Fruit fly (Drosophila melanogaster) whole organism, wandering third instar larva: ENCODE measurements around the gene ng1.
"Not testable (repeated sequence)": the region's sequence is repeated elsewhere in the genome, so short reads cannot be mapped to it uniquely, and the experiment has no call there.

Experiments used
- Abd-B ChIP-seq: fragments of >200 bp; optimal IDR thresholded peaks from 2 replicates; lab custom pipeline; 2017; ENCODE audit warnings: missing biosample characterization, missing genetic modification characterization
- CG32264 ChIP-seq: fragments of 200-800 bp; sonication (Bioruptor generic); optimal IDR thresholded peaks from 2 replicates; lab custom pipeline; 2016; ENCODE audit warnings: missing biosample characterization, missing genetic modification characterization
- CrebA ChIP-seq: fragments of 200-800 bp; sonication (Bioruptor generic); optimal IDR thresholded peaks from 2 replicates; lab custom pipeline; 2016; ENCODE audit warnings: missing biosample characterization, mild to moderate bottlenecking, missing genetic modification characterization, borderline replicate concordance
- Dfd ChIP-seq: fragments of >200 bp; optimal IDR thresholded peaks from 2 replicates; lab custom pipeline; 2017; ENCODE audit warnings: missing biosample characterization, missing genetic modification characterization
- Dif ChIP-seq: fragments of 200-275, 200-300 bp; sonication (Bioruptor generic); optimal IDR thresholded peaks from 2 replicates; lab custom pipeline; 2018; ENCODE audit warnings: missing biosample characterization, missing genetic modification characterization; ENCODE audit not compliant: partially characterized antibody
- GATAd ChIP-seq: sonication (Bioruptor generic); optimal IDR thresholded peaks from 2 replicates; lab custom pipeline; 2016; ENCODE audit warnings: missing biosample characterization, missing genetic modification characterization
- Hnf4 ChIP-seq: fragments of 200-800 bp; sonication (Bioruptor generic); optimal IDR thresholded peaks from 2 replicates; lab custom pipeline; 2016; ENCODE audit warnings: missing biosample characterization, mild to moderate bottlenecking, missing genetic modification characterization
- Hr78 ChIP-seq: fragments of >200 bp; optimal IDR thresholded peaks from 2 replicates; lab custom pipeline; 2017; ENCODE audit warnings: missing biosample characterization, missing genetic modification characterization
- Hr83 ChIP-seq: fragments of 200-300 bp; sonication (Bioruptor generic); optimal IDR thresholded peaks from 2 replicates; lab custom pipeline; 2016; ENCODE audit warnings: missing biosample characterization, mild to moderate bottlenecking, missing genetic modification characterization, moderate library complexity; ENCODE audit not compliant: poor library complexity, severe bottlenecking
- Mio ChIP-seq: sonication (Bioruptor generic); optimal IDR thresholded peaks from 2 replicates; lab custom pipeline; 2016; ENCODE audit warnings: missing biosample characterization, missing genetic modification characterization
- Myc ChIP-seq: fragments of >200 bp; optimal IDR thresholded peaks from 2 replicates; lab custom pipeline; 2017
- N ChIP-seq: fragments of >200 bp; optimal IDR thresholded peaks from 2 replicates; lab custom pipeline; 2018; ENCODE audit warnings: missing biosample characterization, missing external identifiers, missing genetic modification characterization
- OdsH ChIP-seq: fragments of 200-800 bp; sonication (Bioruptor generic); optimal IDR thresholded peaks from 2 replicates; lab custom pipeline; 2016; ENCODE audit warnings: missing biosample characterization, mild to moderate bottlenecking, missing genetic modification characterization
- Sp1 ChIP-seq: fragments of 200-800 bp; sonication (Bioruptor generic); optimal IDR thresholded peaks from 3 replicates; lab custom pipeline; 2019; ENCODE audit warnings: missing biosample characterization, mild to moderate bottlenecking, missing genetic modification characterization, moderate library complexity
- Vsx2 ChIP-seq: fragments of 200-300, 225-300 bp; sonication (Bioruptor generic); optimal IDR thresholded peaks from 2 replicates; lab custom pipeline; 2018; ENCODE audit warnings: missing biosample characterization, missing genetic modification characterization; ENCODE audit not compliant: partially characterized antibody
- brk ChIP-seq: fragments of 200-800 bp; sonication (Bioruptor generic); optimal IDR thresholded peaks from 2 replicates; lab custom pipeline; 2016; ENCODE audit warnings: missing biosample characterization, mild to moderate bottlenecking, missing genetic modification characterization
- dl ChIP-seq, 2 experiments: fragments of 175-275, 200-275 bp in 1 of 2; fragments of 200-275 bp in 1 of 2; sonication (Bioruptor generic); optimal IDR thresholded peaks; lab custom pipeline; 2018; ENCODE audit warnings: mild to moderate bottlenecking in 2 of 2, missing biosample characterization in 2 of 2, missing genetic modification characterization in 2 of 2, moderate library complexity in 2 of 2; ENCODE audit not compliant: partially characterized antibody in 2 of 2, insufficient read depth in 1 of 2
- dmrt93B ChIP-seq: fragments of 200-800 bp; sonication (Bioruptor generic); optimal IDR thresholded peaks from 2 replicates; lab custom pipeline; 2018; ENCODE audit warnings: missing biosample characterization, mild to moderate bottlenecking, missing genetic modification characterization
- dsf ChIP-seq: sonication (Bioruptor generic); optimal IDR thresholded peaks from 2 replicates; lab custom pipeline; 2016; ENCODE audit warnings: missing biosample characterization, missing genetic modification characterization, borderline replicate concordance
- ey ChIP-seq: fragments of 200-800 bp; sonication (Bioruptor generic); optimal IDR thresholded peaks from 2 replicates; lab custom pipeline; 2016; ENCODE audit warnings: missing biosample characterization, missing genetic modification characterization
- foxo ChIP-seq, 2 experiments: fragments of 200-800 bp; sonication (Bioruptor generic); optimal IDR thresholded peaks; 2 replicates in 1 of 2; 3 replicates in 1 of 2; lab custom pipeline; 2016 to 2017; ENCODE audit warnings: missing biosample characterization in 2 of 2, missing genetic modification characterization in 2 of 2
- fru ChIP-seq: fragments of 200-800 bp; sonication (Bioruptor generic); optimal IDR thresholded peaks from 3 replicates; lab custom pipeline; 2016; ENCODE audit warnings: missing biosample characterization, mild to moderate bottlenecking, missing genetic modification characterization
- h ChIP-seq: fragments of 200-800 bp; sonication (Bioruptor generic); optimal IDR thresholded peaks from 3 replicates; lab custom pipeline; 2016; ENCODE audit warnings: missing biosample characterization, mild to moderate bottlenecking, missing genetic modification characterization
- jim ChIP-seq: fragments of 175-275, 200-325 bp; sonication (Bioruptor generic); optimal IDR thresholded peaks from 2 replicates; lab custom pipeline; 2016; ENCODE audit warnings: missing biosample characterization, mild to moderate bottlenecking, missing genetic modification characterization
- lola ChIP-seq: fragments of >200 bp; optimal IDR thresholded peaks from 2 replicates; lab custom pipeline; 2017; ENCODE audit warnings: missing biosample characterization, missing genetic modification characterization
- psq ChIP-seq: fragments of 200-800 bp; sonication (Bioruptor generic); optimal IDR thresholded peaks from 3 replicates; lab custom pipeline; 2017; ENCODE audit warnings: missing biosample characterization, mild to moderate bottlenecking, missing genetic modification characterization, moderate library complexity
- rgr ChIP-seq: fragments of 200-800 bp; sonication (Bioruptor generic); optimal IDR thresholded peaks from 3 replicates; lab custom pipeline; 2016; ENCODE audit warnings: missing biosample characterization, mild to moderate bottlenecking, missing genetic modification characterization
- sage ChIP-seq: fragments of 200-800 bp; sonication (Bioruptor generic); optimal IDR thresholded peaks from 2 replicates; lab custom pipeline; 2016; ENCODE audit warnings: missing biosample characterization, mild to moderate bottlenecking, missing genetic modification characterization
- sv ChIP-seq: fragments of 200-800 bp; sonication (Bioruptor generic); optimal IDR thresholded peaks from 3 replicates; lab custom pipeline; 2016; ENCODE audit warnings: missing biosample characterization, missing genetic modification characterization
- tai ChIP-seq: sonication (Bioruptor generic); optimal IDR thresholded peaks from 2 replicates; lab custom pipeline; 2016; ENCODE audit warnings: missing biosample characterization, missing genetic modification characterization
- usp ChIP-seq: fragments of >200 bp; optimal IDR thresholded peaks from 2 replicates; lab custom pipeline; 2017; ENCODE audit warnings: missing biosample characterization, missing genetic modification characterization

The ng1 gene

DNA sequence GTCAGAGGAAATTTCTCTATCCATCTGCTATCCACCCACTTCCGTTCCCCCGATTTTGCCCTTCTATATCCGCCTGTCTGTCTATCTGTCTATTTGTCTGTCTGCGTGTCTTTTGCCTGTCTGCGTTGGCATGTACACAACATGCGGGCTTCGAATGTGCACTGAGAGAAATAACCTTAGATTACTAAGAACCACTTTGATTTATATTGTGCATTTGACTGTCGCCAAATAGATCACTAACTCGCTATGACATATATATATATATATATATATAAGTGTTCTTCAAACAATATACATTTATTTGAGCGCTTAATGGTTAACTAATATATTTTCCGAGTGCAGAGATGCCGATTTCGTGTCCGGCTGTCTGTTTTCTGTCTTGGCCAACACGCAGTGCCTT lies 8.5 kb upstream of the ng1 start:
- TF ChIP-seq sage (GFP tag; lab: Kevin White, UChicago) = no peak
- no peak for TF ChIP-seq jim (GFP tag; lab: Kevin White, UChicago)
- no peak for TF ChIP-seq tai
- TF ChIP-seq Hr78 = no peak
- TF ChIP-seq foxo (GFP tag; optimal IDR thresholded peaks at IDR 0.05; lab: Kevin White, UChicago) = no peak
- no peak for TF ChIP-seq usp
- no peak for TF ChIP-seq dsf
- TF ChIP-seq lola = no peak
- TF ChIP-seq brk (GFP tag; lab: Kevin White, UChicago) = no peak
- TF ChIP-seq CG32264 (GFP tag; lab: Kevin White, UChicago) = no peak
- no peak for TF ChIP-seq h (GFP tag; lab: Kevin White, UChicago)
- no peak for TF ChIP-seq Dfd (GFP tag; lab: Kevin White, UChicago)
- TF ChIP-seq Myc (lab: Kevin White, UChicago) = no peak
- no peak for TF ChIP-seq N
- no peak for TF ChIP-seq OdsH (GFP tag; lab: Kevin White, UChicago)
- no peak for TF ChIP-seq Vsx2 (GFP tag; lab: Kevin White, UChicago)
- no peak for TF ChIP-seq Abd-B (GFP tag; lab: Kevin White, UChicago)
- TF ChIP-seq sv (GFP tag; lab: Kevin White, UChicago) = no peak
- TF ChIP-seq CrebA (GFP tag; lab: Kevin White, UChicago) = no peak

DNA sequence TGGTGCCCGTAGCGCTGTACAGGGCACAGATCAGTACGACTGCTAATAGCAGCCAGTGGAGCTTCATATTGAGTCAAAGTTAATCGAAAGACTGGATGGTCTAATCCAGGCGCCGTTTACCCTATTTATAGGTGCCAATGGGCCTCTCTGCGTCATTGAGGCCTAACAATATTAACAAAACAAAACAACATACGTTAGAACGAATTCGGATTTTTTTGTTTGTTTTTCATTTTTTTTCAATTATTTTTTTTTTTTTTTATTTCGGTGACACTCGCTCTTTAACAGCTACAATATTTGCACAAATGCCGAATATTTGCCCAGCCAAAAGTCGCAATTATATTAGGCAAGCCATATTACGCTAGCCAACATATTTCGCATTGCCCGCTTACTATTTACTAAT lies 5.6 kb upstream of the ng1 start, which contains the start of gene CG14265:
Gene CG14265 (minus strand): TSS at position 101 of the 400 bp plus-strand sequence.
- TF ChIP-seq fru (GFP tag; lab: Kevin White, UChicago) (no peak), lola (no peak), CG32264 (GFP tag; lab: Kevin White, UChicago) (no peak), Hr83 (GFP tag; lab: Kevin White, UChicago) (no peak), usp (no peak), psq (GFP tag; lab: Kevin White, UChicago) (no peak), Dif (GFP tag; lab: Kevin White, UChicago) (no peak), Hnf4 (GFP tag; lab: Kevin White, UChicago) (no peak), Myc (lab: Kevin White, UChicago) (no peak), dl (GFP tag; optimal IDR thresholded peaks at IDR 0.05; lab: Kevin White, UChicago; ENCODE audit: insufficient read depth in 1 of 2, partially characterized antibody in 2 of 2) (no peak)

- not testable (repeated sequence) for TF ChIP-seq fru, Mio, sv (GFP tag; lab: Kevin White, UChicago)
Observed at dm6 chrX:3240471-3240870, 1.7 kb upstream of the ng1 start, which contains the start of gene ng2. ng2 (minus strand) TSS chrX:3240571.

DNA sequence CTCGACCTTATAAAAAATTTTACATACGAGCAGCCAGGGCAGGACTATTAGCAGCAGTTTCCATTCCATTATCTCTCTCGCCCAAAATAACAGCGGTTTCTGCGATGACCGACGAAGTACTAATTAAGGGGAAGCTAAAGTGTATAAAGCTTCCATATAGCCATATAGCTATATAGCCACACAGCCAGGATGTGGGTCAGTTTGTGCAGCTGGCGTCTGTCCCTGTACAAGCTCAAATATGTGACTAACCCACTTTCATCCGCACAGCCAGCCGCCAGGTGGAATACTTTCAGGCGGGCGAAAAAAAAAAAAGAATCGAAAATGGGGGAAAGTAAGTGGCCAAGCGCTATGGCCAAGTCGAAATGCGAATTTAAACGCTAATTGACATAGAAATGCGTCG lies 1.9 kb downstream of the ng1 start, which contains the start of gene ng4:
Gene ng4 (minus strand): TSS at position 101 of the 400 bp plus-strand sequence.
- TF ChIP-seq ey = no peak
- TF ChIP-seq GATAd (GFP tag; lab: Kevin White, UChicago) = no peak
- TF ChIP-seq tai = no peak
- TF ChIP-seq rgr (GFP tag; lab: Kevin White, UChicago) = no peak
- TF ChIP-seq Dif (GFP tag; lab: Kevin White, UChicago) = no peak
- no peak for TF ChIP-seq Dfd (GFP tag; lab: Kevin White, UChicago)
- TF ChIP-seq Abd-B (GFP tag; lab: Kevin White, UChicago) = no peak
- no peak for TF ChIP-seq dmrt93B (GFP tag; lab: Kevin White, UChicago)
- TF ChIP-seq CG32264 (GFP tag; lab: Kevin White, UChicago) = no peak
- TF ChIP-seq usp = no peak
- TF ChIP-seq Hnf4 (GFP tag; lab: Kevin White, UChicago) = no peak
- no peak for TF ChIP-seq Vsx2 (GFP tag; lab: Kevin White, UChicago)
- no peak for TF ChIP-seq Hr78
- TF ChIP-seq Sp1 (GFP tag; lab: Kevin White, UChicago) = no peak
- no peak for TF ChIP-seq jim (GFP tag; lab: Kevin White, UChicago)
- TF ChIP-seq N = no peak
- no peak for TF ChIP-seq brk (GFP tag; lab: Kevin White, UChicago)
- TF ChIP-seq h (GFP tag; lab: Kevin White, UChicago) = no peak
- TF ChIP-seq CrebA (GFP tag; lab: Kevin White, UChicago) = no peak
